Worm (Caenorhabditis elegans) whole organism, late embryonic: ENCODE measurements around the gene C53D6.7.

Source experiments
- F13H6.1 ChIP-seq: sonication (generic microtip); optimal IDR thresholded peaks from 2 replicates; lab custom pipeline; 2016; ENCODE audit warnings: missing genetic modification characterization, missing compliant biosample characterization
- ceh-45 ChIP-seq: fragments of 200-800 bp; sonication (Bioruptor generic); IDR thresholded peaks from 2 replicates; pipeline ENCODE4 v1.3.6; 2022; ENCODE audit warnings: missing genetic modification reagents, missing genetic modification characterization, missing compliant biosample characterization
- pqm-1 ChIP-seq: sonication (generic microtip); optimal IDR thresholded peaks from 2 replicates; lab custom pipeline; 2016; ENCODE audit warnings: missing genetic modification characterization, missing compliant biosample characterization
- sdc-2 ChIP-seq: sonication (generic microtip); optimal IDR thresholded peaks from 2 replicates; lab custom pipeline; 2016; ENCODE audit warnings: missing genotype, missing genetic modification characterization, missing compliant biosample characterization

- TF ChIP-seq pqm-1 (tag; lab: Kevin White, UChicago) (no peak), ceh-45 (no peak), F13H6.1 (tag; lab: Kevin White, UChicago) (no peak), sdc-2 (no peak)
Measured at ce11 chrIV:9051036-9051435, 14.1 kb upstream of the C53D6.7 start.
